Fruit fly (Drosophila melanogaster): ENCODE results near the gene CG13599.

Gene CG13599

DNA sequence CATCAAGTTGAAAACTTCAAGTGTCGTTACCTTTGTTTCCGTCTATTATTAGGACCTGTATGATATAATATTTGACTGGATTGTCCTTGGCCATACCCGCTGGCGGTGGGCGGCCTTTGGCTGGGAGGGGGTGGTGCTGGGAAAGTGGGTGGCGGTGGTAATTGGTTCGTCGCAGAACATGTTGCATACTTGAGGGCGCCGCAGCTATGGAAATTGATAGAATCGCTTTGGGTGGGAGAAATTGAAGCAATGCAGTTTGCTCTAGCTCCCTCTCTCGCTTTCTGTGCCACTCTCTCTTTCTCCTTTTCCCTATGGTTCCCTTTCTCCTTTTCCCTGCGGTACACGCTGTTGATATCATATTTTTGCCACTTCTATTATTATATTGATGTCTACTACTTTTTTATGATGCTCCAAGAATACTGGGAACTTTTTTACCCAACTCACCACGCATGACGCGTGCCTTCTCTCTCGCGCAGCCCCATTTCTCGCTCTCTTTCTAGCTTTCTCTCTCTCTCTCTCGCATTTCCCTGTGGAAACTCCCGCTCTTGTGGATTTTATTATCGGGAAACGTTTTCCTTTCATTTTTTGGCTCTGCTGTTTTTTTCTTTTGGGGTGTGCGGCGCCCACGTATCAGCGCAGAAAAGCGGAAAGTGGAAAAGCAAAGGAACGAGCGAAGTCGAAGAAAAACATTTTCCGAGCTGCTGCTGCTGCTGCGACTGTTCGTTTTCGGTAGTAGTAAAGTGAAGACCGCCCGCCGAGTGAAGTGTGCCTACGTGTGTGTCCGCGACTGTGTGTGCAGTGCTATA is 33.7 kb downstream of the CG13599 start (continued):
- TF ChIP-seq bsh (GFP tag; optimal IDR thresholded peaks at IDR 0.05) (no peak), CG7987 (GFP tag; optimal IDR thresholded peaks at IDR 0.05) (no peak), CG7928 (GFP tag; optimal IDR thresholded peaks at IDR 0.05) (no peak), CG6813 (GFP tag; optimal IDR thresholded peaks at IDR 0.05) (no peak), CG8290 (GFP tag; optimal IDR thresholded peaks at IDR 0.05) (peak; percentile 71), CG8290 (tag; optimal IDR thresholded peaks at IDR 0.05) (peak; percentile 28 to 90), aop (GFP tag; IDR thresholded peaks at IDR 0.05) (no peak), gsb-n (tag; optimal IDR thresholded peaks at IDR 0.05) (no peak), ase (GFP tag; IDR thresholded peaks at IDR 0.05) (no peak), CG1024 (GFP tag; IDR thresholded peaks at IDR 0.05) (no peak), so (GFP tag; IDR thresholded peaks at IDR 0.05) (0 out of 3 replicates have a peak, but pooled peaks have one; percentile 6), CG5180 (GFP tag; optimal IDR thresholded peaks at IDR 0.05) (no peak), HHEX (GFP tag; optimal IDR thresholded peaks at IDR 0.05) (no peak), CG16813 (GFP tag; IDR thresholded peaks at IDR 0.05; ENCODE audit: partially characterized antibody) (no peak), CG8478 (optimal IDR thresholded peaks at IDR 0.05) (no peak), sima (GFP tag; optimal IDR thresholded peaks at IDR 0.05) (no peak), E2f1 (GFP tag; IDR thresholded peaks at IDR 0.05) (no peak), Poxn (GFP tag; IDR thresholded peaks at IDR 0.05) (no peak), CG11456 (GFP tag; IDR thresholded peaks at IDR 0.05) (no peak), ci (GFP tag; IDR thresholded peaks at IDR 0.05) (peak; percentile 41; the same call in 2 of the 3 replicates), CG15073 (GFP tag; optimal IDR thresholded peaks at IDR 0.05) (peak; percentile 70), org-1 (GFP tag; optimal IDR thresholded peaks at IDR 0.05) (no peak), CG2875 (GFP tag; optimal IDR thresholded peaks at IDR 0.05) (no peak), CTCF (GFP tag; optimal IDR thresholded peaks at IDR 0.05) (no peak), CG9437 (GFP tag; optimal IDR thresholded peaks at IDR 0.05) (no peak), ewg (GFP tag; optimal IDR thresholded peaks at IDR 0.05) (peak; percentile 76), CG11723 (GFP tag; optimal IDR thresholded peaks at IDR 0.05) (no peak), CG6791 (GFP tag; IDR thresholded peaks at IDR 0.05; ENCODE audit: partially characterized antibody) (no peak), CG4404 (GFP tag; IDR thresholded peaks at IDR 0.05) (no peak), peb (GFP tag; IDR thresholded peaks at IDR 0.05) (no peak), onecut (GFP tag; IDR thresholded peaks at IDR 0.05) (peak; percentile 57; the same call in 1 of the 2 replicates), Xrp1 (GFP tag; IDR thresholded peaks at IDR 0.05) (no peak), Hand (GFP tag; optimal IDR thresholded peaks at IDR 0.05) (no peak), Chrac-16 (GFP tag; optimal IDR thresholded peaks at IDR 0.05) (no peak), BtbVII (GFP tag; optimal IDR thresholded peaks at IDR 0.05) (no peak), CG33213 (GFP tag; optimal IDR thresholded peaks at IDR 0.05) (no peak), CG12769 (tag; optimal IDR thresholded peaks at IDR 0.05) (peak; percentile 61), tgo (GFP tag; IDR thresholded peaks at IDR 0.05) (no peak), GATAe (GFP tag; conservative IDR thresholded peaks at IDR 0.05) (no peak), kay (GFP tag; optimal IDR thresholded peaks at IDR 0.05) (no peak)

DNA sequence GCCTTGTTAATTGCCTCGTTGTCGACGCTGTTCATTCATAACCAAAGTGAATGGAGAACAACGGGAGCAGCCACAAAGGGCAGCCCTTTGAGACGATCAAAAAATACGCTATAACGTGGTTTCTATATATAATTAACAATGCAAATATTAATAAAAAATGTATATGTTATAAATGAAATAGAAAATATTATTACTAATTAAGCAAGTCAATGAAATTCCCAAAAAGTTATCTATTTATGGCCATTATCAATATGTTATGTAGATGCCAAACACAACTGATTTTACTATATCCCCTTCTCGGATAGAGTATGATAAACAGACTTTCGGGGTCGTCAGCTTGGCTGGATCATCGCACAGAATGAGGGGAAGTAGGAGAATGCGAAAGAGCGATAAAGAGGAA is 38.0 kb downstream of the CG13599 start:
- TF ChIP-seq CG9215 (GFP tag; IDR thresholded peaks at IDR 0.05) = 0 out of 2 replicates have a peak, but pooled peaks have one; percentile 27
- peak; percentile 10 for TF ChIP-seq CG8281 (tag; optimal IDR thresholded peaks at IDR 0.05)
- no peak for TF ChIP-seq Tbp (GFP tag; optimal IDR thresholded peaks at IDR 0.05)
- TF ChIP-seq Meics (GFP tag; optimal IDR thresholded peaks at IDR 0.05) = peak; percentile 41
- peak; percentile 50 for TF ChIP-seq ssp (GFP tag; IDR thresholded peaks at IDR 0.05)
- no peak for TF ChIP-seq tup (GFP tag; optimal IDR thresholded peaks at IDR 0.05)
- TF ChIP-seq CG4282 (GFP tag; optimal IDR thresholded peaks at IDR 0.05) = no peak
- TF ChIP-seq Nf-YC (tag; optimal IDR thresholded peaks at IDR 0.05) = peak; percentile 62
- no peak for TF ChIP-seq Pdp1 (GFP tag; optimal IDR thresholded peaks at IDR 0.05)
- TF ChIP-seq CG5180 (GFP tag; optimal IDR thresholded peaks at IDR 0.05) = peak; percentile 19
- TF ChIP-seq Eip74EF (GFP tag; optimal IDR thresholded peaks at IDR 0.05) = peak in 1 of 2 experiments; percentile 22
- TF ChIP-seq Drgx (GFP tag; IDR thresholded peaks at IDR 0.05) = 0 out of 2 replicates have a peak, but pooled peaks have one; percentile 11
- no peak for TF ChIP-seq hth (optimal IDR thresholded peaks at IDR 0.05)
- TF ChIP-seq CG14014 (GFP tag; IDR thresholded peaks at IDR 0.05) = peak; percentile 30; the same call in 1 of the 2 replicates
- peak in 1 of 2 experiments; percentile 53 for TF ChIP-seq bsh (GFP tag; optimal IDR thresholded peaks at IDR 0.05)
